Worm (Caenorhabditis elegans) whole organism, L4/young adult: ENCODE results near the gene srd-20.
"Not testable (repeated sequence)": the region's sequence is repeated elsewhere in the genome, so short reads cannot be mapped to it uniquely, and the experiment has no call there.

Experiments used
- W03F9.2 ChIP-seq: fragments of 150-350 bp; optimal IDR thresholded peaks from 2 replicates; lab custom pipeline; 2014; ENCODE audit warnings: missing biosample characterization, missing genetic modification characterization
- dao-5 ChIP-seq: sonication (generic microtip); optimal IDR thresholded peaks from 2 replicates; lab custom pipeline; 2016; ENCODE audit warnings: missing genotype, missing genetic modification characterization, moderate library complexity, missing compliant biosample characterization
- him-1 ChIP-seq: sonication (generic microtip); optimal IDR thresholded peaks from 2 replicates; lab custom pipeline; 2016; ENCODE audit warnings: missing genotype, missing genetic modification reagents, missing genetic modification characterization, missing compliant biosample characterization

The srd-20 gene

ce11 chrV:6055289-6055688, at the start of gene srd-20:
srd-20 (plus strand) TSS chrV:6055589.
- no peak for TF ChIP-seq him-1
- no peak for TF ChIP-seq dao-5 (tag; lab: Kevin White, UChicago)
- TF ChIP-seq W03F9.2, result no peak

- TF ChIP-seq dao-5 (tag; lab: Kevin White, UChicago) (no peak), him-1 (no peak), W03F9.2 (no peak)
These were observed 47.5 kb upstream of the srd-20 start for ce11 chrV:6007927-6008326.

DNA sequence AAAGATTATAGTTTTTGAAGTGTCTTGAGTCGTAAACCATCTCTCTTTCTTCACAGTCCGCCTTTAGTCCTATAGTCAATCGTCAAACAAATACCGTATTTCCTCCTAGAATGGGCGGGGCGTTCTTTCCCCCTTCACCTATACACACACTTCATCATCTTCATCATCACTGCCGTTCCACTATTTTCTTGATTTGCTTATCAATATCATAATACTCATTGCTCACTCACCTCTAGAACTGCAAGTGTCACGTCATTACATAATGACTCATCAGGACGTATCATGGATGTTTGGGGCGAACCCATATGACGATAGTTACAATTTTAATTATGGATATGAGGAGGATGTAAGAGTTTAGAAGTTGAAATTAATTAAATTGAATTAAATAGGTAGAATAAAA, 44.7 kb upstream of the srd-20 start:
- no peak for TF ChIP-seq W03F9.2
- no peak for TF ChIP-seq him-1
- TF ChIP-seq dao-5 (tag; lab: Kevin White, UChicago), result no peak

DNA sequence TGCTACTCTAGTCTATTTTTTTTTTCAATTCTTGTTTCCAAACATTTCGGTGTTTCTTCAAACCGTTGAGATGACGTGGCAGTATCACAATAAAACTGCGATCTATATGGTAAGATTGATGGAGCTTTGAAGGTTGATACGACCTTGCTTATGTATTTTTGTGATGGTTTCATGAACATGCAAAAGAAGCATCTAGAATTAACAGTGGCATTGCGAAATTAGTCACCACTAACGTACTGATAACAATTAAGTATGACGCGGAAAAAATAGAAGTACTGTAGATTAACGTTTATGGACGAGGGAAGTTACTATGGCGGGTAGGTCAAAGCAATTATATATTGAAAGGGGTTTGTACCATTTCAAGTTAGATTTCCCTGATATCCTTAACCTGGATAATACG, 43.0 kb upstream of the srd-20 start:
- no peak for TF ChIP-seq him-1
- TF ChIP-seq W03F9.2, result no peak
- no peak for TF ChIP-seq dao-5 (tag; lab: Kevin White, UChicago)

DNA sequence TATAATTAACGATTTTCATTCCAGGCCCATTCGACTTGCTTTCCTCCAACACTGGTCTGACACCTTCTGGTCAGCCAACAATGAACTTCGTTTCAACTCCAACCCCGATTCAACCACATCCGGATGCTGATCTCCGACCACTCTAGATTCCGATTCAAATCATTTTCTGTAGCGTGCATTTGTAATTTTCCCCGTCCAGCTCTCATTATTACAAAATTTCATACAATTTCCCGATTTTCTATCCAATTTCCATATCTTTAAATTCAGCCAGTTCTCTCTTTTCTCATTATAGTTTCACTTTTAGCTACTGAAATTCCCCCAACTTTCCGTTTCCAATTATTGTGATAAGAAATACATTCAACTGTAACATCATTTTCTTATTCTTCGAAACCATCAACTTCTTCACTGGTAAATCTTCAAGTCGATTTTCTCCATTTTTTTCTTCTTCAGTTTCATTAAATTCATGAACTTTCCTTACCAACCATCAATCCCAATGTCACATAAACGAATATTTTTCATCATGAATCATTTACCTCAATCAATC, 39.8 kb upstream of the srd-20 start:
- TF ChIP-seq him-1 (no peak), W03F9.2 (no peak), dao-5 (tag; lab: Kevin White, UChicago) (no peak)

DNA sequence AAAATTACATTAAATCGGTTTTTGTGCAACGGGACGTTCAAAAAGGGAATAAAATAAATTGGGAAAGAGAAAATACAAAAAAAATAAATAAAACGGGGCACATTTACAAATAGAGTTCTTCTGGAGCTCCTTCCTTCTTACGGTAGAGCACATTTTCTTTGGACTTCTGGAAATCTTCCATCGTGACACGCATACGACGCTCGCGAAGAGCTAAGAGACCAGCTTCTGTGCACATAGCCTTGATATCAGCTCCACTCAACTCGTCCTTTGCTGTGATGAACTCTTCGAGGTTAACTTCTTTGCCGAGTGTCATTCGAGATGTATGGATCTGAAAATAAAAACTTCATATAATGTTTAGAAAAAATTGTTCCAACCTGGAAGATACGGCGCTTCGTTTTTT, 39.3 kb upstream of the srd-20 start:
- TF ChIP-seq him-1, result no peak
- TF ChIP-seq W03F9.2, result no peak
- TF ChIP-seq dao-5 (tag; lab: Kevin White, UChicago), result no peak

- no peak for TF ChIP-seq him-1
- TF ChIP-seq dao-5 (tag; lab: Kevin White, UChicago), result no peak
- TF ChIP-seq W03F9.2, result peak; percentile 90
These were observed 37.8 kb upstream of the srd-20 start, which contains the start of the genes rpt-2 and aps-1 for ce11 chrV:6017630-6018029. rpt-2 (minus strand) TSS chrV:6017669. aps-1 (plus strand) TSS chrV:6017970.

DNA sequence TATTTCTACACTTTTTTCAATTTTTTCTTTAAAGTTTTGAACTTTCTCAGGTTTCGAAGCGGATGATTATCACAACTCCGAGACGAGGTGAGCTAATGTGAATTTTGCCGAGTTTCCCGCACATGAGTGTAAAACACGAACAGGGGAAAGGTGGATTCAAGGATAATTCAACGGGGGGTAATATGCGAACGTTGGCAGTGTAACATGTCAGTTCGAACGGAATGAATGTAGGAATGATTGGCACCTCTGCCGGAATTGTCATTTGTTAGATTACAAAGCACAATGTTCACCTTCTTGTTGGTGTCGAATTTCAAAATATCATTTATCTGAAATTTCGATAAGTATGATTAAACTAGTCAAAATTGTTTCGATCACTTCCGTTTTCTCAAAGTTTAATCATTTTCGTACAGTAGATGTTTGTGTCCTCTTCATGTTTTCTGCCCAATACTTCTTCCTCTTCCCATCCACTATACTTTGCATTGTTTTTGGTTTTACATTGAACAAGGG, 36.4 kb upstream of the srd-20 start, which contains the start of gene picc-1:
Gene picc-1, plus strand, starts transcription at position 51 of the 507 bp plus-strand sequence.
- no peak for TF ChIP-seq W03F9.2

DNA sequence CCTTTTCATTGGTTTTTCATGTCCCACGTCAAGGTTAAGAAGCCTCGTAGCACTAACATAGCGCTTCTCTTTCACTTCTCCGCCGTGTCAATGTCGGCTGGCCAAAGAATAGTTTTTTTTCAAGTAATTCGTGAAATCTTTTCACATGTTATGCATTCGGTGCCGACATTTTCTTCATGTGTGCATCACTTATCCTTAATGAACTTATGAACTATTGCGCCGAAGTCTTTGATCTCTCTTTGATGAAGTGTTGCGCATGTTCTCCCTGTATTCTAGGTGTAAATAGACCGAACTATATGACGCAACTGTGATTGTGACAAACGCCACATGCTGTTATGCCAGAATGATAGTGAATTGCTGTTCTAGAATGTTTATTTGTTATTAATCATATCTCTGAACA, 33.3 kb upstream of the srd-20 start:
- no peak for TF ChIP-seq dao-5 (tag; lab: Kevin White, UChicago)
- TF ChIP-seq W03F9.2, result no peak
- TF ChIP-seq him-1, result no peak

ce11 chrV:6030559-6030975, 24.8 kb upstream of the srd-20 start:
- TF ChIP-seq him-1, result peak; percentile 48
- TF ChIP-seq W03F9.2, result no peak
- no peak for TF ChIP-seq dao-5 (tag; lab: Kevin White, UChicago)

DNA sequence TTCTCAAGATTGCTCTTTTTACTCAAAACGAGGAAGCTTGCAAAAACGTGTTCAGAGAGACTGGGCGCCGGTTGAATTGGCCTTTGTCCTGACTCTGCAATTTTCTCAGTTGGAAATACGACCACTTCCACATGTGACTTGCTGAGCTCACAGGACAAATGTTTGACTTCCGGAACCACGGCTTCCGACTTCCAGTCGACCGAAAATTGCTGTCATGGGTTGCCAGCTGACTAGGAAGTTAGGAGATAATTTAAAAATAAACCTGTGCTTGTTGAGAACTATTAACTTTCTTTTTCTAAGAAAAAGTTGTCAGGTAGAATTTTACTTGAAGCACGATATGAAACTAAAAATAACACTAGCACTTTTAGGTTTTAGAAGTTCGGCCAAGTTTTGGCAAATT, 23.8 kb upstream of the srd-20 start:
- no peak for TF ChIP-seq W03F9.2
- TF ChIP-seq dao-5 (tag; lab: Kevin White, UChicago), result no peak
- TF ChIP-seq him-1, result no peak

ce11 chrV:6033512-6033911, 21.9 kb upstream of the srd-20 start:
- TF ChIP-seq W03F9.2 (no peak), him-1 (no peak), dao-5 (tag; lab: Kevin White, UChicago) (no peak)

ce11 chrV:6034714-6035113, 20.7 kb upstream of the srd-20 start, which contains the start of gene dhs-17:
dhs-17 (minus strand) TSS chrV:6034814.
- TF ChIP-seq dao-5 (tag; lab: Kevin White, UChicago), result no peak
- TF ChIP-seq W03F9.2, result no peak
- no peak for TF ChIP-seq him-1

DNA sequence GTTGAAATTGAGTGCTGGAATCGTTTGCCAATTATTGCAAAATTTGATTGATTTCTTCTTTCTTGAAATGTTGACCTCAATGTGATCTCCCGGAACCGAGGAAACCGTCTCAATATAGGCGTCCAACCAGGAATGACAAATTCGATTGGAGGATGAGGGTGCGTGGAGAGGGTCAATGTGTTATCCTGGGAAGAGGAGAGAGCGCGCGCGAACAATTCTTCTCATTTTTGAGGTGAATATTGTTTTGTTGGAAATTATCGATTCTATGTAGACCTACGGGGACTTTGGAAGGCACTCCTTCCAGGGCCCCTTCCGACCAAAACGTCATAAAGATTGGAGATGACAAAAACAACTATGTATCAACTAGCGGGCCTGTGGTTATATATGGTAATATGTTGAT, 18.8 kb upstream of the srd-20 start:
- TF ChIP-seq him-1 (no peak), W03F9.2 (no peak), dao-5 (tag; lab: Kevin White, UChicago) (no peak)

ce11 chrV:6038405-6039151, 16.8 kb upstream of the srd-20 start, which contains the start of gene F29G9.1:
F29G9.1 (plus strand) TSS chrV:6039101.
- TF ChIP-seq him-1; dao-5 (tag; lab: Kevin White, UChicago); W03F9.2: not testable (repeated sequence)
